Worm (Caenorhabditis elegans): ENCODE measurements around the gene hot-8.

DNA sequence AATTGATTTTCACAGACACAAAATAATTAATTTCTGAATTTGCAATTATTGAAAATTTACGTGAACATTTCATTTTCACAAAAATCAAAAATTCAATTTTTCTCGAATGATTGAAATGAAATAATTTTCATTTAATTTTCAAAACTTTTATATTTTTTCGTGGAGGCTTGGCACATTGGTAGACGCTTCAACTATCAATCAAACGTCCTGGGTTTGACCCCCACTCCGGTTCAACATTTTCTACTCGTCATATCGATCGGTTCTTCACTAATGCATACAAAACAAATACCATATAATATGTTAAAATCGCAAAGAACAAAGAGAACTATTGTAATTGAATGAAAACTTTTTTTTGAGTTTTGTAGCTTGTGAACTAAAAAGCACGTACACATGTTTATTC lies 27.8 kb downstream of the hot-8 start:
- TF ChIP-seq hmbx-1 (tag; optimal IDR thresholded peaks at IDR 0.05) (no peak), aly-1 (tag; optimal IDR thresholded peaks at IDR 0.05) (no peak), B0310.2 (tag; optimal IDR thresholded peaks at IDR 0.05) (no peak), hnd-1 (tag; optimal IDR thresholded peaks at IDR 0.05) (no peak), pes-1 (GFP tag; IDR thresholded peaks at IDR 0.05) (no peak), ama-1 (optimal IDR thresholded peaks at IDR 0.05) (no peak), sea-1 (GFP tag; conservative IDR thresholded peaks at IDR 0.05) (no peak), ets-7 (tag; optimal IDR thresholded peaks at IDR 0.05) (no peak), flt-1 (GFP tag; IDR thresholded peaks at IDR 0.05) (no peak), ceh-36 (tag; optimal IDR thresholded peaks at IDR 0.05) (no peak), tbx-11 (GFP tag; IDR thresholded peaks at IDR 0.05) (no peak), ceh-13 (GFP tag; optimal IDR thresholded peaks at IDR 0.05) (no peak), scrt-1 (GFP tag; IDR thresholded peaks at IDR 0.05) (no peak)
